Worm (Caenorhabditis elegans) whole organism, young adult: ENCODE measurements around the gene zhit-1.

Experiments
- ama-1 ChIP-seq, 3 experiments: fragments of 150-350 bp in 1 of 3; sonication (generic microtip) in 2 of 3; optimal IDR thresholded peaks; 2 replicates each; lab custom pipeline; 2014 to 2018; ENCODE audit warnings: missing biosample characterization in 2 of 3, missing genetic modification characterization in 2 of 3, missing genetic modification reagents in 2 of 3
- dpl-1 ChIP-seq: fragments of 150-350 bp; optimal IDR thresholded peaks from 2 replicates; lab custom pipeline; 2014; ENCODE audit warnings: missing biosample characterization, missing genetic modification reagents, missing genetic modification characterization
- him-1 ChIP-seq: sonication (generic microtip); optimal IDR thresholded peaks from 2 replicates; lab custom pipeline; 2016; ENCODE audit warnings: missing genotype, missing genetic modification reagents, missing genetic modification characterization, missing compliant biosample characterization
- hmg-1.2 ChIP-seq: fragments of 200-800 bp; sonication (Bioruptor generic); IDR thresholded peaks from 2 replicates; pipeline ENCODE4 v1.3.6; 2022; ENCODE audit warnings: missing genetic modification reagents, missing genetic modification characterization, missing compliant biosample characterization
- pha-4 ChIP-seq: fragments of 150-350 bp; sonication (generic microtip); optimal IDR thresholded peaks from 2 replicates; lab custom pipeline; 2014; ENCODE audit warnings: missing biosample characterization, missing genetic modification reagents, missing genetic modification characterization
- ztf-22 ChIP-seq: fragments of 200-800 bp; sonication (Bioruptor generic); optimal IDR thresholded peaks from 2 replicates; lab custom pipeline; 2018; ENCODE audit warnings: mild to moderate bottlenecking, missing genetic modification characterization, moderate library complexity, missing compliant biosample characterization

DNA sequence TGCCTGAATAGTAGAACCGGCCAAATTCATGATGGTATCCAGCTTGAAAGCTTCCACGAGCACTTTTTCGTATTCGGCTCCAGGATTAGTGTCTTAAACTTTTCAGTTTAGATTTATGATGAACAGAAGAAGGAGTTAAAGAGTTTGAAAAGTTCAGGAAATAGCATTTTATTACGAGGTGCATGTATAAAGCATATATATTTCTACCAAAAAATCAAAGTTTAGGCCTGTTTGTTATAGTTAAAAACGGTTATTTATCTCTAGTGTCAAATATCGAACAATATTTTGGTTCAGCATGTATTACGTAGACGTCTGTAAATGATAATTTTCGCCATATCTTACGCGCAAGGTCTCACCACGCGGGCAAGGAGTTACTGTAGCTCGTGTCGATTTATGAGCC is 15.0 kb downstream of the zhit-1 start, which contains the start of gene klc-2:
- TF ChIP-seq him-1 (tag; lab: Kevin White, UChicago) (no peak), pha-4 (tag; lab: Kevin White, UChicago) (no peak), dpl-1 (no peak), ztf-22 (GFP tag; lab: Kevin White, UChicago) (no peak), ama-1 (optimal IDR thresholded peaks at IDR 0.05; lab: Kevin White, UChicago) (no peak), ama-1 (GFP tag; optimal IDR thresholded peaks at IDR 0.05; lab: Kevin White, UChicago) (no peak), hmg-1.2 (GFP tag; lab: Robert Waterston, UW) (no peak)
